Fruit fly (Drosophila melanogaster): ENCODE data around the gene Nlp.

Nlp gene

DNA sequence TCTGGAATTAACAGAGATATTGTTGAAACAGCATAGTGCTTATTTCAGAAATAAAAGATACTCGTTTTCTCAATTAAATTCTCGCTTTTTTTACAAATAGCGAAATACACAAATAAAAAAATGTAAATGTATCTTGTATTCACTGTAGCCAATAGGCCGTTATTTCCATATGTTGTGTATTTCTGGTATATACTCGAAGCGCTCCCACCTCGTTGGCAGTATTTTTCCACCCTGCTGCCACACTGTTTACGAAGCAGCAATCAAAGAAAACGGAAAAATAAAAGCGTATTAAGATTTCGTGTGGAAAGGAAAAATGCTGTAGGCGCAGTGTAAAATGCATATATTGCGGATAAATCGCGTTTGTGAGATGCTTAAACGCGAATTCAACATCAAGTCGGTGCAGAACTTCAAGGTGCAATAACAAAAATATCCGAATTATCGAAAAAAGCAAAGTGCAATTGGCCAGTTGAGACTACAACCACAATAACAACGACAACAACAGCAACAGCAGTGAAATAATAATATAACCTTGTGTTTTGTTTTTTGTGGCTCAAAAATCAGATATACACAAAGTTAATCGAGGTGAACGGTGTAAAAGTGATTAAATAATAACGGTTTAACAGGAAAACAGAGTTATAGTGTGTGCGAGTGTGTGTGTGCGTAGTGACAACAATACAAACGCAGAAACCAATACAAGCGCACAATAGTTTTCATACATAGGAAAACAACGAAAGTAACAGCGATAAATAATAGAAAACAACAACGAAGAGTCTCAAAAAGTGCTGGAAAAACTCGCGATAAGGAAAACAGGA, 53.7 kb downstream of the Nlp start, which contains the start of gene sima (continued):
- TF ChIP-seq p53 (GFP tag; optimal IDR thresholded peaks at IDR 0.05) (peak; percentile 27), sr (GFP tag; IDR thresholded peaks at IDR 0.05) (no peak), pfk (GFP tag; optimal IDR thresholded peaks at IDR 0.05) (peak; percentile 9), CG7745 (tag; optimal IDR thresholded peaks at IDR 0.05) (no peak), Elba2 (GFP tag; optimal IDR thresholded peaks at IDR 0.05) (peak; percentile 97), CG13424 (tag; optimal IDR thresholded peaks at IDR 0.05) (peak; percentile 27), CG7271 (tag; optimal IDR thresholded peaks at IDR 0.05) (peak; percentile 14), Dad (GFP tag; optimal IDR thresholded peaks at IDR 0.05) (peak; percentile 14), Chrac-16 (GFP tag; optimal IDR thresholded peaks at IDR 0.05) (peak; percentile 43), CG13296 (GFP tag; optimal IDR thresholded peaks at IDR 0.05) (peak; percentile 36), CG6813 (GFP tag; optimal IDR thresholded peaks at IDR 0.05) (no peak), Hey (tag; optimal IDR thresholded peaks at IDR 0.05) (no peak), org-1 (GFP tag; optimal IDR thresholded peaks at IDR 0.05) (no peak), zfh2 (GFP tag; optimal IDR thresholded peaks at IDR 0.05) (no peak), Ravus (GFP tag; IDR thresholded peaks at IDR 0.05) (no peak), Dp (GFP tag; optimal IDR thresholded peaks at IDR 0.05) (peak; percentile 21), BtbVII (GFP tag; optimal IDR thresholded peaks at IDR 0.05) (no peak), CG10366 (GFP tag; IDR thresholded peaks at IDR 0.05) (0 out of 2 replicates have a peak, but pooled peaks have one; percentile 31), Rx (GFP tag; IDR thresholded peaks at IDR 0.05) (no peak), CG31388 (GFP tag; optimal IDR thresholded peaks at IDR 0.05) (no peak), Fer1 (GFP tag; optimal IDR thresholded peaks at IDR 0.05) (peak; percentile 21), lbe (GFP tag; optimal IDR thresholded peaks at IDR 0.05) (peak; percentile 3), dpn (GFP tag; optimal IDR thresholded peaks at IDR 0.05) (peak; percentile 29 to 53), unc-4 (GFP tag; IDR thresholded peaks at IDR 0.05; ENCODE audit: partially characterized antibody) (0 out of 2 replicates have a peak, but pooled peaks have one; percentile 19), fd3F (GFP tag; optimal IDR thresholded peaks at IDR 0.05) (no peak), inv (GFP tag; IDR thresholded peaks at IDR 0.05; ENCODE audit: partially characterized antibody) (no peak), abd-A (tag; optimal IDR thresholded peaks at IDR 0.05) (peak; percentile 61), vnd (GFP tag; IDR thresholded peaks at IDR 0.05; ENCODE audit: partially characterized antibody) (no peak), CG13775 (GFP tag; optimal IDR thresholded peaks at IDR 0.05) (no peak), seq (GFP tag; IDR thresholded peaks at IDR 0.05) (no peak), sob (GFP tag; IDR thresholded peaks at IDR 0.05) (0 out of 2 replicates have a peak, but pooled peaks have one; percentile 26), amos (GFP tag; IDR thresholded peaks at IDR 0.05; ENCODE audit: partially characterized antibody) (no peak), lola (GFP tag; optimal IDR thresholded peaks at IDR 0.05) (no peak), so (GFP tag; IDR thresholded peaks at IDR 0.05) (no peak), Ada2b (GFP tag; IDR thresholded peaks at IDR 0.05) (peak; percentile 59), CG12744 (GFP tag; optimal IDR thresholded peaks at IDR 0.05) (peak; percentile 14), CG7928 (GFP tag; optimal IDR thresholded peaks at IDR 0.05) (no peak), CG18764 (GFP tag; optimal IDR thresholded peaks at IDR 0.05) (no peak), CG5953 (GFP tag; IDR thresholded peaks at IDR 0.05) (no peak), CG17829 (tag; optimal IDR thresholded peaks at IDR 0.05) (peak; percentile 38)

Data from whole organism, embryonic.